Worm (Caenorhabditis elegans) whole organism, mixed stage, embryonic: ENCODE data around the gene R03H10.5.

ENCODE experiments used
- M03D4.4 ChIP-seq: sonication (generic microtip); optimal IDR thresholded peaks from 2 replicates; lab custom pipeline; 2017; ENCODE audit warnings: mild to moderate bottlenecking, missing genetic modification characterization, missing compliant biosample characterization
- blmp-1 ChIP-seq: fragments of 150-350 bp; optimal IDR thresholded peaks from 2 replicates; lab custom pipeline; 2014; ENCODE audit warnings: missing biosample characterization, missing genetic modification characterization
- ceh-39 ChIP-seq: fragments of 150-350 bp; optimal IDR thresholded peaks from 2 replicates; lab custom pipeline; 2014; ENCODE audit warnings: missing biosample characterization, missing genetic modification characterization
- ceh-43 ChIP-seq: fragments of 200-800 bp; sonication (Bioruptor generic); optimal IDR thresholded peaks from 2 replicates; lab custom pipeline; 2018; ENCODE audit warnings: mild to moderate bottlenecking, missing genetic modification characterization, moderate library complexity, missing compliant biosample characterization
- ceh-83 ChIP-seq: fragments of 200-800 bp; sonication (Bioruptor generic); optimal IDR thresholded peaks from 2 replicates; lab custom pipeline; 2018; ENCODE audit warnings: mild to moderate bottlenecking, missing genetic modification characterization, missing compliant biosample characterization
- drap-1 ChIP-seq: fragments of 200-800 bp; sonication (Bioruptor generic); optimal IDR thresholded peaks from 3 replicates; lab custom pipeline; 2018; ENCODE audit warnings: mild to moderate bottlenecking, missing genetic modification characterization, missing compliant biosample characterization
- elt-1 ChIP-seq: sonication (generic microtip); optimal IDR thresholded peaks from 2 replicates; lab custom pipeline; 2017; ENCODE audit warnings: missing genetic modification characterization, mild to moderate bottlenecking, missing compliant biosample characterization, antibody characterized with exemption, moderate library complexity, borderline replicate concordance; ENCODE audit not compliant: insufficient read depth
- elt-3 ChIP-seq: fragments of 150-350 bp; optimal IDR thresholded peaks from 2 replicates; lab custom pipeline; 2014; ENCODE audit warnings: missing biosample characterization, missing genetic modification characterization
- flh-1 ChIP-seq: fragments of 200-800 bp; sonication (Bioruptor generic); optimal IDR thresholded peaks from 2 replicates; lab custom pipeline; 2018; ENCODE audit warnings: mild to moderate bottlenecking, missing genetic modification characterization, moderate library complexity, missing compliant biosample characterization
- ham-2 ChIP-seq: fragments of 200-800 bp; sonication (Bioruptor generic); optimal IDR thresholded peaks from 2 replicates; lab custom pipeline; 2018; ENCODE audit warnings: mild to moderate bottlenecking, missing genetic modification characterization, missing compliant biosample characterization
- hlh-1 ChIP-seq: fragments of 150-350 bp; optimal IDR thresholded peaks from 2 replicates; lab custom pipeline; 2014; ENCODE audit warnings: missing biosample characterization, missing genetic modification reagents, missing genetic modification characterization
- lin-13 ChIP-seq: fragments of 150-350 bp; optimal IDR thresholded peaks from 2 replicates; lab custom pipeline; 2014; ENCODE audit warnings: missing biosample characterization, missing genetic modification characterization
- lin-32 ChIP-seq: fragments of 200-800 bp; sonication (Bioruptor generic); optimal IDR thresholded peaks from 2 replicates; lab custom pipeline; 2018; ENCODE audit warnings: mild to moderate bottlenecking, missing genetic modification characterization, missing compliant biosample characterization
- lsy-2 ChIP-seq: fragments of 150-350 bp; optimal IDR thresholded peaks from 2 replicates; lab custom pipeline; 2014; ENCODE audit warnings: missing biosample characterization, missing genetic modification characterization
- mep-1 ChIP-seq: fragments of 150-350 bp; optimal IDR thresholded peaks from 2 replicates; lab custom pipeline; 2017; ENCODE audit warnings: missing biosample characterization, missing genetic modification reagents, missing genetic modification characterization, inconsistent platforms
- mls-2 ChIP-seq: sonication (generic microtip); optimal IDR thresholded peaks from 2 replicates; lab custom pipeline; 2016; ENCODE audit warnings: mild to moderate bottlenecking, missing genetic modification characterization, moderate library complexity, missing compliant biosample characterization
- nhr-12 ChIP-seq: fragments of 150-350 bp; optimal IDR thresholded peaks from 2 replicates; lab custom pipeline; 2014; ENCODE audit warnings: missing biosample characterization, missing genetic modification characterization
- nhr-237 ChIP-seq: fragments of 150-350 bp; optimal IDR thresholded peaks from 2 replicates; lab custom pipeline; 2014; ENCODE audit warnings: missing biosample characterization, missing genetic modification characterization
- nhr-28 ChIP-seq: fragments of 150-350 bp; optimal IDR thresholded peaks from 2 replicates; lab custom pipeline; 2014; ENCODE audit warnings: missing biosample characterization, missing genetic modification characterization
- nhr-76 ChIP-seq: sonication (generic microtip); optimal IDR thresholded peaks from 2 replicates; lab custom pipeline; 2017; ENCODE audit warnings: missing biosample characterization, missing genetic modification characterization
- pha-4 ChIP-seq: fragments of 150-350 bp; optimal IDR thresholded peaks from 2 replicates; lab custom pipeline; 2018; ENCODE audit warnings: missing biosample characterization, missing genetic modification reagents, missing genetic modification characterization
- sem-2 ChIP-seq: fragments of 200-800 bp; sonication (Bioruptor generic); optimal IDR thresholded peaks from 2 replicates; lab custom pipeline; 2018; ENCODE audit warnings: mild to moderate bottlenecking, missing genetic modification characterization, missing compliant biosample characterization
- snpc-4 ChIP-seq: fragments of 150-350 bp; optimal IDR thresholded peaks from 2 replicates; lab custom pipeline; 2014; ENCODE audit warnings: missing biosample characterization, missing genetic modification characterization
- sptf-1 ChIP-seq: sonication (generic microtip); optimal IDR thresholded peaks from 2 replicates; lab custom pipeline; 2017; ENCODE audit warnings: mild to moderate bottlenecking, missing genetic modification characterization, moderate library complexity, missing compliant biosample characterization
- tbx-8 ChIP-seq: fragments of 200-800 bp; sonication (Bioruptor generic); optimal IDR thresholded peaks from 2 replicates; lab custom pipeline; 2018; ENCODE audit warnings: mild to moderate bottlenecking, missing genetic modification characterization, moderate library complexity, missing compliant biosample characterization
- unc-120 ChIP-seq: sonication (generic microtip); optimal IDR thresholded peaks from 2 replicates; lab custom pipeline; 2017; ENCODE audit warnings: missing genetic modification characterization, missing compliant biosample characterization; ENCODE audit not compliant: poor library complexity, severe bottlenecking
- unc-39 ChIP-seq: fragments of 150-350 bp; optimal IDR thresholded peaks from 2 replicates; lab custom pipeline; 2014; ENCODE audit warnings: missing biosample characterization, missing genetic modification characterization
- unc-62 ChIP-seq: fragments of 150-350 bp; optimal IDR thresholded peaks from 2 replicates; lab custom pipeline; 2014; ENCODE audit warnings: missing biosample characterization, missing genetic modification reagents, missing genetic modification characterization
- zip-8 ChIP-seq: fragments of 150-350 bp; optimal IDR thresholded peaks from 2 replicates; lab custom pipeline; 2014; ENCODE audit warnings: missing biosample characterization, missing genetic modification characterization

The R03H10.5 gene

DNA sequence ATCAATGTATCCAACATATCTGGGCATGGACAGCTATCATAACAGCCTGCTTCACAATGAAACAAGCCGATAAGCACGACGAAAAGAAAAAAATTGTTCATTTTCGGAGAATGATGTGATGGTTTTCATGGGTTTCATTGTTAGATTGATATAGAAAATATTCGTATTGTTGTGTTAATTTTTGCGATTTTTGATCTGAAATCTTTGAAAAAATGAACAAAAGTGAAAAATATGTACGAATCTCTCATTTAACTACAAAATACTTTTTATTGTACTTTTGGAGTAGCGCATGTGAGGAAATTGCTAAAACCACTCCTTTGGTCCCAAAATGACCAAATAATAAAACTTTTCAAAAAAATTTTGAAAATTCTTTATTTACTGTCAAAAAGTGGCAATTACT is at the start of gene R03H10.5:
TSS of gene R03H10.5 (minus strand) at position 101 of the 400 bp plus-strand sequence.
- TF ChIP-seq lin-32 (GFP tag; lab: Kevin White, UChicago) (no peak), unc-120 (no peak)

DNA sequence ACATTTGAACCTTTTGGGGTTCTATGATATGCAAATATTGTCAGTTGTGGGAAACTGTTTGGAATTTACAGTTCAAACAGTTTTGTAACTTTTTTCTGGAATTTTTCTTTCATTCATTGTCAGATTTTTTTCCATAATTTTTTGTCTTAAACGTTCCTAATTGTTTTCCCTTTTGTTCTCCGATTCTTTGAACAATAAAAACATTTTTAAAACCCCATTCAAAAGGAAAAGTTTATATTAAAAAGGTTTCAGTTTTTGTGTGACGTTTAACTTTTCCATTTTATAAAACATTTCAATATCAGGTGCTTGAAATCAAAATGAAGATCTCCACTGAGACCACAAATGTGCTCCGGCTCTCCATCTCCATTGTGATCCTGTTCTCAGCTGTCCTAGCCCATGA is 48.7 kb upstream of the R03H10.5 start, which contains the start of gene F31D5.1:
TSS of gene F31D5.1 (plus strand) at position 301 of the 400 bp plus-strand sequence.
- TF ChIP-seq M03D4.4 (tag; lab: Kevin White, UChicago): no peak
- TF ChIP-seq drap-1 (GFP tag; lab: Kevin White, UChicago): no peak
- no peak for TF ChIP-seq zip-8 (tag; lab: Kevin White, UChicago)
- no peak for TF ChIP-seq ceh-83 (GFP tag; lab: Kevin White, UChicago)
- TF ChIP-seq mls-2 (tag; lab: Kevin White, UChicago): no peak
- no peak for TF ChIP-seq ham-2 (GFP tag; lab: Kevin White, UChicago)
- no peak for TF ChIP-seq snpc-4 (tag; lab: Kevin White, UChicago)
- TF ChIP-seq blmp-1 (tag; lab: Kevin White, UChicago): no peak
- TF ChIP-seq nhr-76 (tag; lab: Kevin White, UChicago): no peak
- no peak for TF ChIP-seq mep-1 (tag; lab: Kevin White, UChicago)
- no peak for TF ChIP-seq elt-1 (tag; lab: Kevin White, UChicago)
- TF ChIP-seq nhr-12 (tag; lab: Kevin White, UChicago): no peak
- TF ChIP-seq, all 35 proteins: peak for 0

DNA sequence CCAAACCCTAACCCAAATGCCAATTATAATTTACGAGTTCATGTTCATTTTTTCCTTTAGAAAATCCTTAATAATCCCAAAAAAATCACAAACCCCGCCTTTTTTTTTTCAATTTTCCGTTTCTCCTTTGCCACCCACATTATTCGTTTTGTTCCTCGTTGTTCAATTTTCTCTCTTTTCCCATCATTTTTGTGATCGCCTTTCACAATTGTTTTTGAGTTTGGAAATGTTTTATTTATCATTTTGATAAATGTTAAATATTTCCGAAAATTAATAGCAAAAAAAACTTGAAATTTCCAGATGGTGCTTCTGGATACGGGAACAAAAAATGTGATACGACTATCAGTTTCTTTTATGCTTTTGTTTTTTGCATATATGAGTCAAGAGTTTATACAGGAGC is 44.9 kb upstream of the R03H10.5 start, which contains the start of gene F31D5.2:
TSS of gene F31D5.2 (plus strand) at position 301 of the 400 bp plus-strand sequence.
- TF ChIP-seq nhr-237 (tag; lab: Kevin White, UChicago) (no peak), lsy-2 (no peak), flh-1 (GFP tag; lab: Kevin White, UChicago) (no peak), tbx-8 (GFP tag; lab: Kevin White, UChicago) (no peak), ham-2 (GFP tag; lab: Kevin White, UChicago) (no peak), pha-4 (tag; lab: Kevin White, UChicago) (no peak), ceh-43 (GFP tag; lab: Kevin White, UChicago) (no peak), lin-32 (GFP tag; lab: Kevin White, UChicago) (no peak), lin-13 (tag; lab: Kevin White, UChicago) (no peak)

DNA sequence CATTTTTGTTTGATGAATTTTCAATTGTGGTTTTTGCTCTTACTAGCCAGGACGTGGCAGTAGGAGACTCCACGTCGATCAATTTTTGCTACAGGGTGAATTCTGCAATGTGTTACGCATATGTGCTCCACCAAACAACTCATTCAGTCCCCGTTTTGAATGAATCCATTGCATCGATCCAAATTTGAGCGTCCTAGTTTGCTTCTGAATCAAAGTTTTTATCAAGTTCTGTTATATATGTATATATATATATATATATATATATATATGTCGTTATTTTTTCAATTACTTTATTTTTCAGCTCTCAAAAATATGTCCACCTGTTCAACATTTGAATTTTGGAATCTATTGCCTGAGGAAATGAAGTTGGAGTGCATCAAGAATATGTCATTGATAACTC is 40.7 kb upstream of the R03H10.5 start, which contains the start of gene F31D5.7:
TSS of gene F31D5.7 (plus strand) at position 301 of the 400 bp plus-strand sequence.
- no peak for TF ChIP-seq mep-1 (tag; lab: Kevin White, UChicago)
- TF ChIP-seq M03D4.4 (tag; lab: Kevin White, UChicago): no peak
- no peak for TF ChIP-seq elt-3 (tag; lab: Kevin White, UChicago)
- no peak for TF ChIP-seq snpc-4 (tag; lab: Kevin White, UChicago)
- TF ChIP-seq zip-8 (tag; lab: Kevin White, UChicago): no peak
- TF ChIP-seq lsy-2: no peak
- TF ChIP-seq flh-1 (GFP tag; lab: Kevin White, UChicago): no peak
- no peak for TF ChIP-seq drap-1 (GFP tag; lab: Kevin White, UChicago)
- TF ChIP-seq ham-2 (GFP tag; lab: Kevin White, UChicago): no peak
- TF ChIP-seq unc-62: no peak
- no peak for TF ChIP-seq sem-2 (GFP tag; lab: Kevin White, UChicago)
- TF ChIP-seq, all 35 proteins: peak for 0

DNA sequence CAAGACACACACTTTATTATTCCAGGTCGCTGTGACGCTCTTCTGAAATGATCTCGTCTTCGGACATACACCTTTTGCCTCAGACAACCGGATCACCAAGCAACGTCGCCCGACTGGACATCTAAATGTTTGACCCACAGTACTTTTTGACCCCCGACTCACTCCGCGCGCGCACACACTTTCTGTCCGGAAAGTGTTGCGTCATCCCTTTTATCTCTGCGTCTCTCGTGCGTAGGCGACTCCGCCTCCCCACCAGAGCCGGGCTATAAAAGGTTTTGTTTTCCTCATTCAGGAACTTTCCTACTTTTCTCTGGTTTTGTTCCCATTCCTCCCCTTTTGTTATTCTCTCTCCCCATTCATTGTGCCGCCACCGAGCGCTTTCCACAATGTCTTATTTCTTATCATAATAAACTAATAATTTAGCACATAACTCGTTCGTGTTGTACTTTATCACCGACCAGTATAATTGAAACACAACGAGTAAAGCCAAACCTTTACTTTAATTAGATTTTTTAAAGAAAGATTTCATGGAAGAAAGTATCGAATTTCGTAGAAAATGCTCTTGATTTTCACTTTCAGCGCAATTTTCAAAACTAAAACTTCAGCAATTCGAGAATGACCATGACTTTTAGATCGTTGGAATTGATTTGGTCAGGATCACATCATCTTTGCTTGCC is 38.8 kb upstream of the R03H10.5 start, which contains the start of gene F31D5.6:
TSS of gene F31D5.6 (plus strand) at position 627 of the 677 bp plus-strand sequence.
- TF ChIP-seq zip-8 (tag; lab: Kevin White, UChicago): peak; percentile 52
- TF ChIP-seq pha-4 (tag; lab: Kevin White, UChicago): no peak
- no peak for TF ChIP-seq lin-13 (tag; lab: Kevin White, UChicago)
- no peak for TF ChIP-seq unc-39 (tag; lab: Kevin White, UChicago)
- TF ChIP-seq, all 35 proteins: peak for 1

DNA sequence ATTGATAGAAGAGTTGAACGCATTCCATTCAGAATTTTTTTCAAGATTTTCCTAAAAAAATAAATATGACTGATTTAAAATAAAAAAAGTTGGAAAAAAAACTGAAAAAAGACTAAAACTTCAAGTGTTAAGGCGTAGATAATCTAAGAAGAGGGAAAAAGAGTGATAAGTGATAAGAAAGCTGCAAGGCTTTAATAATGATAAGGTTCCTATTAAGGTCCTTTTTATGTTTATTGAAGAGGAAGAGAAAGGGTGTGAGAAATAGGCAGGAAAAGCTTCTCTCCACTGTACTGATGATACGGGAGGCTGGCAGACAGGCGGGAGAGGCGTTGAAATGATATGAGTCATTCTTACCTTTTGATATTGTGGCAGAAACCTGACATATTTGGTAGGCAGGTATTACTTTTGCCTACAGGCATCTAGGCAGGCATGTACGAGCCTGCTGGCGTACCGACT is 33.3 kb upstream of the R03H10.5 start, which contains the start of gene mth-1:
TSS of gene mth-1 (minus strand) at position 51 of the 456 bp plus-strand sequence.
- TF ChIP-seq sem-2 (GFP tag; lab: Kevin White, UChicago): no peak
- TF ChIP-seq lin-13 (tag; lab: Kevin White, UChicago): no peak
- TF ChIP-seq flh-1 (GFP tag; lab: Kevin White, UChicago): no peak
- TF ChIP-seq hlh-1 (tag; lab: Kevin White, UChicago): no peak
- no peak for TF ChIP-seq elt-3 (tag; lab: Kevin White, UChicago)
- TF ChIP-seq blmp-1 (tag; lab: Kevin White, UChicago): no peak
- no peak for TF ChIP-seq ceh-39 (tag; lab: Kevin White, UChicago)
- no peak for TF ChIP-seq ceh-83 (GFP tag; lab: Kevin White, UChicago)
- TF ChIP-seq nhr-12 (tag; lab: Kevin White, UChicago): no peak
- TF ChIP-seq mep-1 (tag; lab: Kevin White, UChicago): no peak
- TF ChIP-seq lin-32 (GFP tag; lab: Kevin White, UChicago): no peak
- TF ChIP-seq nhr-28 (tag; lab: Kevin White, UChicago): no peak
- TF ChIP-seq nhr-237 (tag; lab: Kevin White, UChicago): no peak
- TF ChIP-seq sptf-1 (tag; lab: Kevin White, UChicago): no peak
